Worm (Caenorhabditis elegans) whole organism, dauer: ENCODE measurements around the gene atp-2.

ENCODE experiments used
- unc-62 ChIP-seq: sonication (generic microtip); optimal IDR thresholded peaks from 2 replicates; lab custom pipeline; 2017; ENCODE audit warnings: missing biosample characterization, missing genetic modification reagents, missing genetic modification characterization

atp-2 gene

DNA sequence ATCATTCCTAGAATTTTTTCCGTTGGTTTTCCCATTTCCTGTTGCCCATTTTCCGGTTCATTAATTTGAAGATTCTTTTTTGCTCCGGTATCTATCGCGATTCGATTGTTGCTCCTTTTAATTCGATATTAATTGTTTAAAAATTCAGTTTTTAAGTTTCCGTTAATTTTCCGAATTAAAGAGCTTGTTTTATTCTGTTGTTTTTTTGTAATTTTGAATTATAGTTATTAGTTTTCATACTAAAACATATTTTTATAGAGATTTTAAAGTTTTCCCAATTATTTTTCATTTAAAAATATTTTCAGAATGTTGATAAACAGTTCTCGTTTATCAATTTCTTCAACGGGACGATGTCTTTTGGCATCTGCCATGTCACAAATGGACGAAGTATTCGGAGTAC, 6.1 kb downstream of the atp-2 start, which contains the start of gene mrps-26:
mrps-26 (plus strand) TSS at position 301 of the 400 bp plus-strand sequence.
- no peak for TF ChIP-seq unc-62

DNA sequence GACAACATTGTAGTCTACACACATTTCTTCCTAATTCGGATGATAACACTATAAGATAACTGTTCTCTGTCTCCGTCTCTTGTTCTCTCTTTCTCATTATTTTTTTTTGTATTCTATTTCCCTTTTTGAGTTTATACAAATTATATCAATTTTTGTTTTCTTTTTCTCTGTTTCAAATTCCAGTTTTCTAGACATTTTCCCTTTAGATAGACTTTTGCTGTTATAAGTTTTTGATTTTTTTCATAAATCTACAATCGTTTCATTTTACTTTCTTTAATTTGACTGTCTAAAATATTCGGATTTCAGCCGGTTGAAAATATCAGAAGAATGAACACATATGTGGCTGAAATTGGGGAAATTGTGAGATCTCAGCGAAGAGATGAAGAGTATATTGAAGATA, 7.9 kb downstream of the atp-2 start, which contains the start of gene prx-10:
prx-10 (plus strand) TSS at position 301 of the 400 bp plus-strand sequence.
- TF ChIP-seq unc-62, result no peak

- no peak for TF ChIP-seq unc-62
Measured at ce11 chrIII:5241854-5242253, 13.6 kb downstream of the atp-2 start.

- TF ChIP-seq unc-62, result no peak
Measured at ce11 chrIII:5244539-5244938, 16.3 kb downstream of the atp-2 start, which contains the start of gene cnd-1. cnd-1 (minus strand) TSS chrIII:5244639.

ce11 chrIII:5245067-5245466, 16.9 kb downstream of the atp-2 start:
- TF ChIP-seq unc-62, result no peak

ce11 chrIII:5248706-5249105, 20.5 kb downstream of the atp-2 start:
- TF ChIP-seq unc-62, result no peak

ce11 chrIII:5254108-5254507, 25.9 kb downstream of the atp-2 start, which contains the start of the genes sumv-1 and gop-1:
sumv-1 (minus strand) TSS chrIII:5254187.
gop-1 (plus strand) TSS chrIII:5254438.
- TF ChIP-seq unc-62, result no peak

DNA sequence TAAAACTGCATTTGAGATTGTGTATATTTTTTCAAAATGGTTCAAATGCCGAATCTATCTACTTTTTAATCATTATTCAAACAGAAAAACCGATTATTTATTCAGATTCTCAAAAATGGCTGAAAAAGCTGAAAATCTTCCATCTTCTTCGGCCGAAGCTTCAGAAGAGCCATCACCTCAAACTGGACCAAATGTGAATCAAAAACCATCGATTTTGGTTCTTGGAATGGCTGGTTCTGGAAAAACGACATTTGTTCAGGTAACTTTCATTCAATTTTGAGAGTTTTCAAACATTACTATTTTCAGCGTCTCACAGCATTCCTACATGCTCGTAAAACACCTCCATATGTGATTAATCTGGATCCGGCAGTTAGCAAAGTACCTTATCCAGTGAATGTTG, 30.7 kb downstream of the atp-2 start, which contains the start of gene gop-2:
gop-2 (plus strand) TSS at position 106 of the 400 bp plus-strand sequence.
- no peak for TF ChIP-seq unc-62

DNA sequence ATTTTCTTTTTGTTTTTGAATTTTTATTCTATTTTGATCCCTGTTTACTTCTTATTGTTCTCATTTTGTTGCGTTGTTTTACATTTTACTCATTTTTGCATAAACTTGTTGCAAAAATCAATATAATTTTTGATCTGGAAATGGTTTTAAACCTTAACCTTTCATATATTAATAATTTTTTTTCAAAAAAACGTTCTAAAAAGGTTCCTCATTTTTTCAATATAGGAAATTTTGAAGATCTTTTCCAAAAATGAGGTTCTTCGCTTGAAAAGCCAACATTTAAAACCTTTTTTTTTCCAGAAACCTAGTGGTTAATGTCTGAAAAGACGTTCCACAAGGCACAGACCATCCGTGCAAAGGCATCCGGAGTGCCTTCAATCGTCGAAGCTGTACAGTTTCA, 32.2 kb downstream of the atp-2 start, which contains the start of gene gop-3:
gop-3 (plus strand) TSS at position 301 of the 400 bp plus-strand sequence.
- TF ChIP-seq unc-62, result no peak

- no peak for TF ChIP-seq unc-62
Measured at ce11 chrIII:5263299-5263993, 35.2 kb downstream of the atp-2 start, which contains the start of the genes C34E10.9 and hap-1. C34E10.9 (minus strand) TSS chrIII:5263399. hap-1 (plus strand) TSS chrIII:5263943.

ce11 chrIII:5264813-5265212, 36.6 kb downstream of the atp-2 start, which contains the start of gene gro-1:
gro-1 (plus strand) TSS chrIII:5265113.
- no peak for TF ChIP-seq unc-62

DNA sequence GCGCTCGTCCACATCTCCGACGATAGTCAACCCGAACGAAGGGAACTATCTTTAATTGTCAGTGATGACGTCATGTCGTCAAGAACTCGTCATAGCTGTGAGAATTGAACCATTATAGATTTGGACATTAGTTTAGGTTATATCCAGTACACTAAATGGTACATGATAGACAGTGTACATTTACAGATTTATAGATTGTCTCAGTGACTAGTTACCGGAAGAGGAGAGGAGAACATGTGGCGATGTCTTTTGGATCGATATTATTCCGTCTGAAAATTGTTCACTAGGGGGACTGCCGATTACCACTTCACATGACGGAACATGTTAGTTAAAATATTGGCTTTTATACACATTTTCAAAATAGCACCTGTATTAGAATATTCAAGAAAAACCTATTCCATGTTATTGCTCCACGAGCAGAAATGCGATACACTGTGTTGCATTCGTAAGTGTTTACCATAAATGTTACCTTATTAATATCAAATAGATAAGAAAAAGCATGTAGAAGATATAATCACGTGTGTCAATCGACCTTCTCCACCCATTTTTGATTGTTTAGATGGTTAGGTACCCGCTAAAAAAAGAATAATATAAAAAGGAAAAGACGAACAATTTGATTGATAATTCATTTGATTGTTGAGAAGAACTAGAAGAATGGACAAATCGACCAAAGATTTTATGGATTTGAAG, 39.1 kb downstream of the atp-2 start, which contains the start of gene ZC395.5:
ZC395.5 (plus strand) TSS at position 632 of the 690 bp plus-strand sequence.
- no peak for TF ChIP-seq unc-62

DNA sequence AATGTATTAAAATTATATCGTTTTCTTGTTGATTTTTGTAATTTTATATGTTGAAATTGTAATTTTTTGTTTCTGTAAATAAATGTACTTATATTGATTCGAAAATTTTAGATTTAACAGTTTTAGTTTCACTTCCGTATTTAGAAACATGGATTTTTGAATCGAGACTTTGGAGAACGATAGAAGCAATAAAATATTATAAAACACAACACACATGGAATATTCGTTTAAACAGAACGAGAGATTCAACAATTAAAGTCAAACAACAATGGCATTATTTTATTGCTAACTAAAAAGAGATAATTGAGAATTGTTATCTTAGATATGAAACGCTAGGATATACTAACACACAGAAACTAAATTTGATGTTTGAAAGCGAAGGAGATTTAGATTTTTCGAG, 40.3 kb downstream of the atp-2 start:
- no peak for TF ChIP-seq unc-62

DNA sequence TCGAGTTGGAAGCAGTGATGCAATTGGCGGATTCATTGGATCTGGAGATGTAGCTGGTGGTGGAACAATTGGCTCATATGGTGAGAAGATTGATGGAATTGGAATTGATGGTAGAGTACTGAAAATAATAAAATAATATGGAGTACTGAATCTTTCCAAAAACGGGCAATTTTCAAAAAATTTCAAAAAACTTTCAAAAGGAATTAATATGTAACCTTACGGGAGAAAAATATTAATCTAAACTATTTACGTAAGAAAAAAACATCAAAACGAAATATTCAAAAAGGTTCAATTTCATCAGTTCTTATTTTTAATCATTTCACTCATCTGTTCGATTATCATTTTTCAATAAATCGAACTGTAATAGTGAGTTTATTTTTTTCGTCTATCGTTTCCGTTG, 41.6 kb downstream of the atp-2 start, which contains the start of gene ZC395.4:
ZC395.4 (plus strand) TSS at position 301 of the 400 bp plus-strand sequence.
- TF ChIP-seq unc-62, result no peak

DNA sequence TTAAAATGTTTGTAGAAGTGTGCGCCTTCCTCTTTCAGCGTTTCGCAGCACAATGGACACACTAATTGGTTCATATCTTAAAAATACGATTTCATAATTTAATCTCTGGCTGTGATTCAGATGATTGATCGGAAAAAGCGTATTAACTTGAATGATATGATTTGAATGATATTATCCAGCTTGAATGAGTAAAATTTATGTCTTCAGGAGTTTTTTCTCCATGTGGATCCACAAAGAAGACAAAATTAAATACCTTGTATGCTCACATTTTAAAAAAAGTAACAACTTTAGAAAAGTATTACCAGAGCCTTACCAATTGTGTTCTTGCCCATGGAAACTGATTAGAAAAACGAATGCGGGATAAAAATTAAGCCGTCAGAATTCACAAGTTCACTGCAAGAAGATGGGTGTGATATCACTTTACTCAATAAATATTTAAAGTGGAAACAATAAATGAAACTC, 45.2 kb downstream of the atp-2 start, which contains the start of gene ztf-8:
ztf-8 (minus strand) TSS at position 76 of the 462 bp plus-strand sequence.
- no peak for TF ChIP-seq unc-62

DNA sequence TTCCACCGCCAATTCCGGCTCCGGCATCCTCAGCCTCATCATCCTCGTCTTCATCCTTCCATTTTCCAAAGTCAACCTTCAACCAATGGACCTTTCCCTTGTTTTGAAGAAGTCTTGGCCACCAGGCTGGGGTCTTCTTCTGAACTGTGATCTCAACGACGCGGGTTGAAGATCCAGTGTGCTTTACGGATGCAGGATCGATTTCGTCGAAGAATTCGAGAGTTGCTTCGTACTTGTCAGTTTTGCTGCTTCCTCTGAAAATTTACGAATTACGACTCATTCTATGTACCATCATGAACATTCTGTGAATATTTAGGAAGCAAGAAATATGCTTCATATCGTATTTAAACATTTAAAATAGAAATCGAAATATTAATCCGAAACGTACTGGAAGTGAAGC, 46.0 kb downstream of the atp-2 start:
- TF ChIP-seq unc-62, result no peak
